Worm (Caenorhabditis elegans): ENCODE results near the gene frh-1.
A peak's percentile ranks its signal among the peaks of the same experiment; 100 is the strongest.

Gene frh-1

DNA sequence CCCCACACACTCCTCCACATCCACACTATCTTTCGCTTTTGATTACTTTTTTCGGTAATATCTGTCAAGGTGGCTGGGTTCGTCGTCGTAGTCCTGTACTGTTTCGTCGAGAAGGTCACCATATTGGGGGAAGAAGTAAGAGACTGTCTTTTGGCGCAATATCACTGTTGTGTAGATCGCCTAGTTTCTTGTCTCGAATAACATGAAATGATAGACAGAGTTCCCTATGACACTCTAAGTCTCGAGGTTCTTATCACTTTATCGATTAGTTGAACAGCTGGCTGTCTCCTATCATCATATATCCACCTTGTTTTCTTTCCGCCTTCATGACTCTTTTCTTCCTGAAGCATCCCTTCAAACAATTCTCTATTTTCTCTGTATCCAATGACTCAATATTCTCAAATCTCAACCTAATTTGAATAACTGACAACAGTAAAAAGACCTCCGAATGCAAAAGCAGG, 16.8 kb downstream of the frh-1 start:
- TF ChIP-seq ceh-83 (GFP tag; optimal IDR thresholded peaks at IDR 0.05) = no peak
- TF ChIP-seq unc-62 (GFP tag; optimal IDR thresholded peaks at IDR 0.05) = peak; percentile 70
- TF ChIP-seq sem-2 (GFP tag; optimal IDR thresholded peaks at IDR 0.05) = no peak
- TF ChIP-seq hlh-1 (tag; optimal IDR thresholded peaks at IDR 0.05) = peak; percentile 63

ce11 chrII:5936009-5936408, 18.8 kb downstream of the frh-1 start:
- no peak for TF ChIP-seq elt-3 (tag; optimal IDR thresholded peaks at IDR 0.05)
- no peak for TF ChIP-seq bed-3 (GFP tag; optimal IDR thresholded peaks at IDR 0.05)
- no peak for TF ChIP-seq elt-1 (tag; optimal IDR thresholded peaks at IDR 0.05; ENCODE audit: borderline replicate concordance, insufficient read depth)
- TF ChIP-seq hlh-1 (tag; optimal IDR thresholded peaks at IDR 0.05) = no peak
- no peak for TF ChIP-seq drap-1 (GFP tag; optimal IDR thresholded peaks at IDR 0.05)
- TF ChIP-seq sem-2 (GFP tag; optimal IDR thresholded peaks at IDR 0.05) = no peak
- no peak for TF ChIP-seq mab-5 (tag; optimal IDR thresholded peaks at IDR 0.05)
- TF ChIP-seq ceh-83 (GFP tag; optimal IDR thresholded peaks at IDR 0.05) = no peak
- TF ChIP-seq blmp-1 (tag; optimal IDR thresholded peaks at IDR 0.05) = no peak
- no peak for TF ChIP-seq tbx-8 (GFP tag; optimal IDR thresholded peaks at IDR 0.05)
- no peak for TF ChIP-seq lsy-2 (tag; optimal IDR thresholded peaks at IDR 0.05)
- TF ChIP-seq lin-32 (GFP tag; optimal IDR thresholded peaks at IDR 0.05) = no peak
- no peak for TF ChIP-seq nhr-2 (tag; optimal IDR thresholded peaks at IDR 0.05)
- TF ChIP-seq ham-2 (GFP tag; optimal IDR thresholded peaks at IDR 0.05) = no peak
- TF ChIP-seq unc-120 (tag; optimal IDR thresholded peaks at IDR 0.05; ENCODE audit: poor library complexity, severe bottlenecking) = no peak
- no peak for TF ChIP-seq ztf-11 (tag; optimal IDR thresholded peaks at IDR 0.05)
- no peak for TF ChIP-seq unc-62 (GFP tag; optimal IDR thresholded peaks at IDR 0.05)
- no peak for TF ChIP-seq pha-4 (tag; optimal IDR thresholded peaks at IDR 0.05)
- TF ChIP-seq cnd-1 (tag; optimal IDR thresholded peaks at IDR 0.05) = no peak
- TF ChIP-seq nhr-237 (tag; optimal IDR thresholded peaks at IDR 0.05) = no peak

ce11 chrII:5940815-5941214, 23.6 kb downstream of the frh-1 start, which contains the start of gene F28B12.6:
Gene F28B12.6 (plus strand): TSS chrII:5940863.
- TF ChIP-seq sptf-1 (tag; optimal IDR thresholded peaks at IDR 0.05) = no peak
- no peak for TF ChIP-seq unc-120 (tag; optimal IDR thresholded peaks at IDR 0.05; ENCODE audit: poor library complexity, severe bottlenecking)
- TF ChIP-seq zip-8 (tag; optimal IDR thresholded peaks at IDR 0.05) = no peak

DNA sequence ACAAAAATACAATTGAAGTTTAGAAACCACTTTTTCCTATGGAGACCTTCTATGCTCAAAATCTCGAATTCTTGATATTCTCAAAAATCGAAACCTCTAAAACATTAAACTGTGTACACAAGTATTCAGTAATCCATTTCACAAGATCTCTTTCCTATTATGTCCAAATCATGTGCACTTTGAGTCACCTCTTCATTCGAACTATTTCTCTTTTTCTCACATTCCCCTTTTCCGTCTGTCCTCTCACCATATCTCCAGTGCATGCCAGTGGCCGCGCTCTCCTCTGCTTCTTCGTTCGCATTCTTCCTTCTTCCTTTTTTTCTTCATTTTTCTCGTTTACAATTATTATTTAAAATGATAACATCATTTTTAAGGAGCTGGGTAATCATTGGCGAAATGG, 25.4 kb downstream of the frh-1 start, which contains the start of gene F28B12.1:
Gene F28B12.1 (plus strand): TSS at position 335 of the 400 bp plus-strand sequence.
- TF ChIP-seq hlh-1 (tag; optimal IDR thresholded peaks at IDR 0.05) = no peak

DNA sequence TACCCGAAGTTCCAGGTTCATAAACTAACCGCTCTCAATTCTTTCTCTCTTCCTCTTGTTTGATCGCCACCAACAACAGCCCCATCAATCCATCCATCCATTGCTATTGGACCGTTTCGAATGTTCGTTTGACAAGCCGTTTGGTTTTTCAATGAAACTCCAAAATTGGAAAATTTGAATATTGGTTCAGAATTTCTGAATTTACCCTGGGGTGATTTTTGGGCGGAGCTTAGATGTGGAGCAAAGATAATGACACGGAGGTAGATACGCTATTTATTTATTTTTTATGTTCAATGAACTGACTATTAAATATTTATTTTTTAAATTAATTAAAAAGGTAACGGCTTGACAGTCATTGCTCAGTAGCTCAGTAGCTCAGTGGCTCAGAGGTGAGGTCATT, 27.0 kb downstream of the frh-1 start, which contains the start of gene B0034.2:
Gene B0034.2 (minus strand): TSS at position 101 of the 400 bp plus-strand sequence.
- TF ChIP-seq pha-4 (tag; optimal IDR thresholded peaks at IDR 0.05) = no peak
- no peak for TF ChIP-seq nhr-237 (tag; optimal IDR thresholded peaks at IDR 0.05)
- no peak for TF ChIP-seq cnd-1 (tag; optimal IDR thresholded peaks at IDR 0.05)
- TF ChIP-seq sptf-1 (tag; optimal IDR thresholded peaks at IDR 0.05) = no peak
- TF ChIP-seq elt-3 (tag; optimal IDR thresholded peaks at IDR 0.05) = no peak
- TF ChIP-seq sem-2 (GFP tag; optimal IDR thresholded peaks at IDR 0.05) = no peak
- TF ChIP-seq lin-32 (GFP tag; optimal IDR thresholded peaks at IDR 0.05) = no peak
- TF ChIP-seq mls-2 (tag; optimal IDR thresholded peaks at IDR 0.05) = no peak
- no peak for TF ChIP-seq nhr-28 (tag; optimal IDR thresholded peaks at IDR 0.05)
- no peak for TF ChIP-seq nhr-2 (tag; optimal IDR thresholded peaks at IDR 0.05)
- no peak for TF ChIP-seq ham-2 (GFP tag; optimal IDR thresholded peaks at IDR 0.05)

DNA sequence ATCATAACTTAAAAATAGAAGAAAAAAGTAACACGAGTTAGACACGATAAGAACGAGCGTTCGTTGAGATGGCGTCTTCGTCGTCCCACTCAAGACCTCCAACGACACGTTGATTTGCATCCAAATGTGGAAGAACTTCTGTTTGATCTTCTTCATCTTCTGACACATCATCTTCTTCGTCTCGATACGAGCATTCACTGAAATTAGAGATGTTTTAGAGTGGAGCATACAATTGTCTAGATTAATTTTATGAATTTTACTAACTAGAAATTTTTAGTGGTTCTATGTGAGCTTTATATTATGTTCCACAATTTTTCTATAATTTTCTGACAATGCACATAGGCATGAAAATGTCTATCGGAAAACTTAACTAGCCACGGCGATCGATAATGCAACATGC, 28.6 kb downstream of the frh-1 start:
- no peak for TF ChIP-seq tbx-8 (GFP tag; optimal IDR thresholded peaks at IDR 0.05)
- TF ChIP-seq nhr-28 (tag; optimal IDR thresholded peaks at IDR 0.05) = no peak
- no peak for TF ChIP-seq lin-13 (tag; optimal IDR thresholded peaks at IDR 0.05)
- TF ChIP-seq pha-4 (tag; optimal IDR thresholded peaks at IDR 0.05) = no peak
- TF ChIP-seq elt-3 (tag; optimal IDR thresholded peaks at IDR 0.05) = no peak

DNA sequence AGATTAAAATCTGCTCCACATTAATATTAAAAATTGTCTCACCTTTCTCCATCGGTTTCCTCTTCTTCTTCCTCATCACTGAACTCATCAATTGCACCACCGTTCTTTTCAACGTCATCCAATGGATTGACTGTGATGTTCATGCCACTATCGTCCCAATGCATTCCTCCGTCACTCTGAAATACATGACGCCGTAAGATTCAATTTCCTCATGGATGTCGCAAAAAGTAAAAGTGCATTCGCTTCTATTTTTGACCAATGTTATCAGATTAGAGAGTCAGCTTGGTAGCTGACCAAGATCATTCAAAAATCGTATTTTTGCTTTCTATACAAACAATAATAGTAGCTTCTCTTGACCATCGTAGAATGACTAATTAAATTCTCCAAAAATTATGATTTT, 29.2 kb downstream of the frh-1 start:
- TF ChIP-seq tbx-8 (GFP tag; optimal IDR thresholded peaks at IDR 0.05) = no peak
- no peak for TF ChIP-seq unc-120 (tag; optimal IDR thresholded peaks at IDR 0.05; ENCODE audit: poor library complexity, severe bottlenecking)
- no peak for TF ChIP-seq ces-1 (GFP tag; optimal IDR thresholded peaks at IDR 0.05)
- no peak for TF ChIP-seq pha-4 (tag; optimal IDR thresholded peaks at IDR 0.05)
- no peak for TF ChIP-seq sem-2 (GFP tag; optimal IDR thresholded peaks at IDR 0.05)
- TF ChIP-seq nhr-237 (tag; optimal IDR thresholded peaks at IDR 0.05) = no peak
- no peak for TF ChIP-seq flh-1 (GFP tag; optimal IDR thresholded peaks at IDR 0.05)
- no peak for TF ChIP-seq ham-2 (GFP tag; optimal IDR thresholded peaks at IDR 0.05)
- TF ChIP-seq nhr-28 (tag; optimal IDR thresholded peaks at IDR 0.05) = no peak
- TF ChIP-seq bed-3 (GFP tag; optimal IDR thresholded peaks at IDR 0.05) = no peak
- no peak for TF ChIP-seq lin-32 (GFP tag; optimal IDR thresholded peaks at IDR 0.05)
- TF ChIP-seq elt-3 (tag; optimal IDR thresholded peaks at IDR 0.05) = no peak
- TF ChIP-seq nhr-76 (tag; optimal IDR thresholded peaks at IDR 0.05) = no peak
- TF ChIP-seq unc-39 (tag; optimal IDR thresholded peaks at IDR 0.05) = no peak
- TF ChIP-seq M03D4.4 (tag; optimal IDR thresholded peaks at IDR 0.05) = no peak
- TF ChIP-seq cnd-1 (tag; optimal IDR thresholded peaks at IDR 0.05) = no peak
- TF ChIP-seq mab-5 (tag; optimal IDR thresholded peaks at IDR 0.05) = no peak
- no peak for TF ChIP-seq drap-1 (GFP tag; optimal IDR thresholded peaks at IDR 0.05)
- TF ChIP-seq zip-8 (tag; optimal IDR thresholded peaks at IDR 0.05) = no peak

All from whole organism, mixed stage, embryonic.